Fruit fly (Drosophila melanogaster): Measurements from ENCODE around the gene Zmynd8.
A peak's percentile ranks its signal among the peaks of the same experiment; 100 is the strongest.

Gene Zmynd8

dm6 chr3R:31698143-31698776, 29.0 kb downstream of the Zmynd8 start:
- peak; percentile 76 for TF ChIP-seq brk (GFP tag; optimal IDR thresholded peaks at IDR 0.05)
- peak; percentile 92 for TF ChIP-seq psq (GFP tag; optimal IDR thresholded peaks at IDR 0.05)
- TF ChIP-seq GATAd (GFP tag; optimal IDR thresholded peaks at IDR 0.05) = peak; percentile 66
- TF ChIP-seq ey (GFP tag; optimal IDR thresholded peaks at IDR 0.05) = peak; percentile 96
- TF ChIP-seq pan (optimal IDR thresholded peaks at IDR 0.05) = no peak
- peak; percentile 91 for TF ChIP-seq dmrt93B (GFP tag; optimal IDR thresholded peaks at IDR 0.05)
- TF ChIP-seq sv (GFP tag; optimal IDR thresholded peaks at IDR 0.05) = no peak
- peak; percentile 96 for TF ChIP-seq OdsH (GFP tag; optimal IDR thresholded peaks at IDR 0.05)
- no peak for TF ChIP-seq Myc (optimal IDR thresholded peaks at IDR 0.05)
- no peak for TF ChIP-seq tai (GFP tag; optimal IDR thresholded peaks at IDR 0.05)
- peak; percentile 34 for TF ChIP-seq Hr83 (GFP tag; optimal IDR thresholded peaks at IDR 0.05; ENCODE audit: poor library complexity, severe bottlenecking)
- TF ChIP-seq woc (GFP tag; optimal IDR thresholded peaks at IDR 0.05) = peak; percentile 99
- TF ChIP-seq dsf (GFP tag; optimal IDR thresholded peaks at IDR 0.05; ENCODE audit: borderline replicate concordance) = peak; percentile 51
- peak; percentile 93 for TF ChIP-seq CG9705 (GFP tag; optimal IDR thresholded peaks at IDR 0.05)
- TF ChIP-seq Sp1 (GFP tag; optimal IDR thresholded peaks at IDR 0.05) = peak; percentile 96
- peak; percentile 96 for TF ChIP-seq HLH106 (tag; optimal IDR thresholded peaks at IDR 0.05)
- peak; percentile 45 for TF ChIP-seq Dif (GFP tag; optimal IDR thresholded peaks at IDR 0.05; ENCODE audit: partially characterized antibody)
- TF ChIP-seq CG32264 (GFP tag; optimal IDR thresholded peaks at IDR 0.05) = peak; percentile 90
- TF ChIP-seq fru (GFP tag; optimal IDR thresholded peaks at IDR 0.05) = peak; percentile 98
- TF ChIP-seq dl (GFP tag; optimal IDR thresholded peaks at IDR 0.05; ENCODE audit: insufficient read depth in 1 of 2, partially characterized antibody in 2 of 2) = no peak
- TF ChIP-seq h (GFP tag; optimal IDR thresholded peaks at IDR 0.05) = peak; percentile 97
- TF ChIP-seq Rel (GFP tag; optimal IDR thresholded peaks at IDR 0.05) = peak; percentile 75
- TF ChIP-seq Rel (tag; optimal IDR thresholded peaks at IDR 0.05) = peak; percentile 79
- TF ChIP-seq rgr (GFP tag; optimal IDR thresholded peaks at IDR 0.05) = peak; percentile 95
- TF ChIP-seq sage (GFP tag; optimal IDR thresholded peaks at IDR 0.05) = peak; percentile 91
- TF ChIP-seq Mio (GFP tag; optimal IDR thresholded peaks at IDR 0.05) = peak; percentile 62
- TF ChIP-seq Hr78 (GFP tag; optimal IDR thresholded peaks at IDR 0.05) = no peak
- TF ChIP-seq CrebA (GFP tag; optimal IDR thresholded peaks at IDR 0.05; ENCODE audit: borderline replicate concordance) = peak; percentile 87
- peak; percentile 82 to 96 for TF ChIP-seq foxo (GFP tag; optimal IDR thresholded peaks at IDR 0.05)
- TF ChIP-seq Jra (GFP tag; optimal IDR thresholded peaks at IDR 0.05) = peak; percentile 89
- no peak for TF ChIP-seq Abd-B (GFP tag; optimal IDR thresholded peaks at IDR 0.05)
- TF ChIP-seq Hnf4 (GFP tag; optimal IDR thresholded peaks at IDR 0.05) = peak; percentile 95
- TF ChIP-seq br (GFP tag; optimal IDR thresholded peaks at IDR 0.05) = peak; percentile 95

- TF ChIP-seq h (GFP tag; optimal IDR thresholded peaks at IDR 0.05) (no peak), ey (GFP tag; optimal IDR thresholded peaks at IDR 0.05) (peak; percentile 9), fru (GFP tag; optimal IDR thresholded peaks at IDR 0.05) (peak; percentile 13), rgr (GFP tag; optimal IDR thresholded peaks at IDR 0.05) (peak; percentile 5)
Observed at dm6 chr3R:31700212-31700611, 30.9 kb downstream of the Zmynd8 start.

- TF ChIP-seq GATAd (GFP tag; optimal IDR thresholded peaks at IDR 0.05) = no peak
- no peak for TF ChIP-seq Myc (optimal IDR thresholded peaks at IDR 0.05)
- peak; percentile 27 for TF ChIP-seq Dif (GFP tag; optimal IDR thresholded peaks at IDR 0.05; ENCODE audit: partially characterized antibody)
- TF ChIP-seq Abd-B (GFP tag; optimal IDR thresholded peaks at IDR 0.05) = no peak
- no peak for TF ChIP-seq ey (GFP tag; optimal IDR thresholded peaks at IDR 0.05)
- TF ChIP-seq Hnf4 (GFP tag; optimal IDR thresholded peaks at IDR 0.05) = no peak
- no peak for TF ChIP-seq tai (GFP tag; optimal IDR thresholded peaks at IDR 0.05)
- no peak for TF ChIP-seq sage (GFP tag; optimal IDR thresholded peaks at IDR 0.05)
- peak; percentile 29 for TF ChIP-seq psq (GFP tag; optimal IDR thresholded peaks at IDR 0.05)
- no peak for TF ChIP-seq sv (GFP tag; optimal IDR thresholded peaks at IDR 0.05)
- no peak for TF ChIP-seq dl (GFP tag; optimal IDR thresholded peaks at IDR 0.05; ENCODE audit: insufficient read depth in 1 of 2, partially characterized antibody in 2 of 2)
- no peak for TF ChIP-seq jim (GFP tag; optimal IDR thresholded peaks at IDR 0.05)
- TF ChIP-seq woc (GFP tag; optimal IDR thresholded peaks at IDR 0.05) = no peak
- TF ChIP-seq Hr78 (GFP tag; optimal IDR thresholded peaks at IDR 0.05) = no peak
- TF ChIP-seq OdsH (GFP tag; optimal IDR thresholded peaks at IDR 0.05) = no peak
- TF ChIP-seq Rel (GFP tag; optimal IDR thresholded peaks at IDR 0.05) = no peak
- peak; percentile 39 for TF ChIP-seq Rel (tag; optimal IDR thresholded peaks at IDR 0.05)
- TF ChIP-seq Sp1 (GFP tag; optimal IDR thresholded peaks at IDR 0.05) = peak; percentile 49
- TF ChIP-seq br (GFP tag; optimal IDR thresholded peaks at IDR 0.05) = no peak
- TF ChIP-seq rgr (GFP tag; optimal IDR thresholded peaks at IDR 0.05) = no peak
- no peak for TF ChIP-seq dmrt93B (GFP tag; optimal IDR thresholded peaks at IDR 0.05)
- TF ChIP-seq HLH106 (tag; optimal IDR thresholded peaks at IDR 0.05) = peak; percentile 12
- no peak for TF ChIP-seq dsf (GFP tag; optimal IDR thresholded peaks at IDR 0.05; ENCODE audit: borderline replicate concordance)
- TF ChIP-seq N (GFP tag; optimal IDR thresholded peaks at IDR 0.05) = no peak
- TF ChIP-seq Jra (GFP tag; optimal IDR thresholded peaks at IDR 0.05) = no peak
- peak; percentile 66 for TF ChIP-seq fru (GFP tag; optimal IDR thresholded peaks at IDR 0.05)
- no peak for TF ChIP-seq Dfd (GFP tag; optimal IDR thresholded peaks at IDR 0.05)
- no peak for TF ChIP-seq CG32264 (GFP tag; optimal IDR thresholded peaks at IDR 0.05)
- peak; percentile 47 for TF ChIP-seq Vsx2 (GFP tag; optimal IDR thresholded peaks at IDR 0.05; ENCODE audit: partially characterized antibody)
- no peak for TF ChIP-seq pan (optimal IDR thresholded peaks at IDR 0.05)
- no peak for TF ChIP-seq lola (GFP tag; optimal IDR thresholded peaks at IDR 0.05)
- TF ChIP-seq CG9705 (GFP tag; optimal IDR thresholded peaks at IDR 0.05) = peak; percentile 16
- TF ChIP-seq Hr83 (GFP tag; optimal IDR thresholded peaks at IDR 0.05; ENCODE audit: poor library complexity, severe bottlenecking) = peak; percentile 27
- peak; percentile 30 for TF ChIP-seq brk (GFP tag; optimal IDR thresholded peaks at IDR 0.05)
- TF ChIP-seq foxo (GFP tag; optimal IDR thresholded peaks at IDR 0.05) = peak in 1 of 2 experiments; percentile 2
- peak; percentile 14 for TF ChIP-seq h (GFP tag; optimal IDR thresholded peaks at IDR 0.05)
- TF ChIP-seq CrebA (GFP tag; optimal IDR thresholded peaks at IDR 0.05; ENCODE audit: borderline replicate concordance) = no peak
- no peak for TF ChIP-seq Mio (GFP tag; optimal IDR thresholded peaks at IDR 0.05)
- no peak for TF ChIP-seq usp (GFP tag; optimal IDR thresholded peaks at IDR 0.05)
Observed at dm6 chr3R:31701934-31702333, 32.7 kb downstream of the Zmynd8 start.

Data from whole organism, wandering third instar larva.